Fruit fly (Drosophila melanogaster) whole organism, prepupa: ENCODE results near the gene CG43339.

Experiments
- CG16779 ChIP-seq: fragments of 200-800 bp; sonication (Bioruptor generic); optimal IDR thresholded peaks from 3 replicates; lab custom pipeline; 2017; ENCODE audit warnings: missing biosample characterization, mild to moderate bottlenecking, missing genetic modification characterization
- CG6854 ChIP-seq: fragments of 200-800 bp; sonication (Bioruptor generic); optimal IDR thresholded peaks from 2 replicates; lab custom pipeline; 2017; ENCODE audit warnings: missing biosample characterization, mild to moderate bottlenecking, missing genetic modification characterization
- CG8319 ChIP-seq: fragments of 200-800 bp; sonication (Bioruptor generic); optimal IDR thresholded peaks from 3 replicates; lab custom pipeline; 2016; ENCODE audit warnings: missing biosample characterization, missing genetic modification characterization
- Eip93F ChIP-seq: fragments of 200-800 bp; sonication (Bioruptor generic); optimal IDR thresholded peaks from 2 replicates; lab custom pipeline; 2016; ENCODE audit warnings: missing biosample characterization, mild to moderate bottlenecking, missing genetic modification characterization
- Ets96B ChIP-seq: fragments of 200-800 bp; optimal IDR thresholded peaks from 2 replicates; lab custom pipeline; 2019; ENCODE audit warnings: missing biosample characterization, mild to moderate bottlenecking, missing genetic modification characterization, moderate library complexity
- Lpt ChIP-seq: fragments of 200-800 bp; sonication (Bioruptor generic); optimal IDR thresholded peaks from 3 replicates; lab custom pipeline; 2016; ENCODE audit warnings: missing biosample characterization, missing genetic modification characterization
- Met ChIP-seq: fragments of 200-800 bp; sonication (Bioruptor generic); optimal IDR thresholded peaks from 3 replicates; lab custom pipeline; 2016; ENCODE audit warnings: missing biosample characterization, missing genetic modification characterization
- acj6 ChIP-seq: fragments of 200-800 bp; sonication (Bioruptor generic); optimal IDR thresholded peaks from 3 replicates; lab custom pipeline; 2016; ENCODE audit warnings: missing biosample characterization, missing genetic modification characterization
- net ChIP-seq: fragments of 200-800 bp; sonication (Bioruptor generic); optimal IDR thresholded peaks from 3 replicates; lab custom pipeline; 2016; ENCODE audit warnings: missing biosample characterization, missing genetic modification characterization

DNA sequence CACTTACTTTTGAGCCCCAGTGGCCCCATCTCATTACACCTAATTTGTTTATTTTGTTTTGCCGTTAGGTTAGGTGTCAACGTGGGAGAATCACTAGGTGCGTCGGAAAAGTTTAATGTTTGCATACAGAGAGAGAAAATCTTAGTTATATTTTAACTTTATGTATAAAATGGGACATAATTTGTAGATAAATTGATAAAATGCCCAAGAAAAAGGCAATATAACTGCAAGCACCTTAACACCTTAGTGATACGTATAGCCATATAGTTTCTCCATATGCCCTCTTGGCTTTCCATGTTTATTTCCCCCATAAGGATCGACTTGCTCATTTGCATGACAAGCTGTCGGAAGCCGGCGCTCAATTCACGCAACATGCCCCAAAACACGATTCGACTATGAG is 34.1 kb downstream of the CG43339 start:
- TF ChIP-seq CG6854 (GFP tag; lab: Kevin White, UChicago) (no peak), acj6 (GFP tag; lab: Kevin White, UChicago) (no peak), CG8319 (GFP tag; lab: Kevin White, UChicago) (no peak), Eip93F (no peak), net (GFP tag; lab: Kevin White, UChicago) (no peak), Ets96B (tag; lab: Kevin White, UChicago) (no peak), CG16779 (no peak), Lpt (GFP tag; lab: Kevin White, UChicago) (no peak), Met (no peak)
